Fruit fly (Drosophila melanogaster) whole organism: ENCODE measurements around the gene TfIIA-L.

Source experiments
- CG8478 ChIP-seq: fragments of >200 bp; optimal IDR thresholded peaks from 2 replicates; lab custom pipeline; 2018; ENCODE audit warnings: inconsistent platforms
- Dll ChIP-seq: fragments of >200 bp; optimal IDR thresholded peaks from 2 replicates; lab custom pipeline; 2017
- EcR ChIP-seq, 2 experiments: fragments of >200 bp; optimal IDR thresholded peaks; 2 replicates each; lab custom pipeline; 2017; ENCODE audit warnings: missing biosample characterization in 2 of 2, missing genetic modification characterization in 2 of 2, missing genetic modification reagents in 2 of 2
- pan ChIP-seq: fragments of >200 bp; optimal IDR thresholded peaks from 2 replicates; lab custom pipeline; 2017
- psq ChIP-seq: fragments of >200 bp; optimal IDR thresholded peaks from 2 replicates; lab custom pipeline; 2017
- usp ChIP-seq: fragments of >200 bp; optimal IDR thresholded peaks from 2 replicates; lab custom pipeline; 2017; ENCODE audit warnings: missing biosample characterization, missing genetic modification characterization, mixed read lengths

dm6 chr3R:27292159-27292880, 41.4 kb downstream of the TfIIA-L start, which contains the start of gene CG3348:
- TF ChIP-seq psq = no peak
- no peak for TF ChIP-seq EcR (GFP tag; optimal IDR thresholded peaks at IDR 0.05; lab: Kevin White, UChicago)
- no peak for TF ChIP-seq usp
- no peak for TF ChIP-seq CG8478 (lab: Kevin White, UChicago)
- TF ChIP-seq pan (lab: Kevin White, UChicago) = no peak
- TF ChIP-seq Dll (lab: Kevin White, UChicago) = no peak
